Worm (Caenorhabditis elegans) whole organism, L4/young adult: ENCODE measurements around the gene Y62F5A.10.

Experiments
- W03F9.2 ChIP-seq: fragments of 150-350 bp; optimal IDR thresholded peaks from 2 replicates; lab custom pipeline; 2014; ENCODE audit warnings: missing biosample characterization, missing genetic modification characterization
- him-1 ChIP-seq: sonication (generic microtip); optimal IDR thresholded peaks from 2 replicates; lab custom pipeline; 2016; ENCODE audit warnings: missing genotype, missing genetic modification reagents, missing genetic modification characterization, missing compliant biosample characterization

DNA sequence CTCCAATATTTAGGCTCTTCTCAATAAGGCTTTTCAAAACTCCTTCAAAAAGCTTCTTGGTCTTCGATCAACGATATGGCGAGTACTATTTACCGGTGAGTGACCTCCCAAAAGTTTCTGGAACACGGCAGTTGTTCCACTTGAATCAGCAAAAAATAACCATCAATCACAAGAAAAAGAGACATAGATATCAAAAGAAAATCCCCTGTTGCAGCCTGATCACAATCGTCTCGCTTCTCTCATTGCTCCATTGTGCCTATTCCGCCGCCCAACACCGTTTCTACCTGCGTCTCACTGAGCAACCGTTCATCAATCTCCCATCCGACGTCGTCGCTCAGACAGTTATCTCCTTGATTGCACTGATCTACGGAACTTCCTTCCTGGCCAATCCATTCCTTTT is 24.6 kb upstream of the Y62F5A.10 start, which contains the start of gene emc-5:
- TF ChIP-seq W03F9.2 (tag; lab: Kevin White, UChicago) (no peak), him-1 (tag; lab: Kevin White, UChicago) (no peak)
